Worm (Caenorhabditis elegans) whole organism, L2 larva: ENCODE measurements around the gene bath-20.

ENCODE experiments used
- C34F6.9 ChIP-seq: fragments of 150-350 bp; optimal IDR thresholded peaks from 2 replicates; lab custom pipeline; 2014; ENCODE audit warnings: missing biosample characterization, missing genetic modification characterization
- F13H6.1 ChIP-seq: sonication (generic microtip); optimal IDR thresholded peaks from 2 replicates; lab custom pipeline; 2016; ENCODE audit warnings: missing genetic modification characterization, missing compliant biosample characterization
- R02D3.7 ChIP-seq: fragments of 150-350 bp; optimal IDR thresholded peaks from 2 replicates; lab custom pipeline; 2014; ENCODE audit warnings: missing biosample characterization, missing genetic modification characterization
- ZK546.5 ChIP-seq: sonication (generic microtip); optimal IDR thresholded peaks from 2 replicates; lab custom pipeline; 2017; ENCODE audit warnings: missing biosample characterization, missing genetic modification characterization
- alr-1 ChIP-seq: fragments of 150-350 bp; optimal IDR thresholded peaks from 2 replicates; lab custom pipeline; 2014; ENCODE audit warnings: missing biosample characterization, missing genetic modification characterization
- ama-1 ChIP-seq: fragments of 150-350 bp; optimal IDR thresholded peaks from 2 replicates; lab custom pipeline; 2018; ENCODE audit warnings: inconsistent platforms
- ceh-16 ChIP-seq: fragments of 150-350 bp; optimal IDR thresholded peaks from 2 replicates; lab custom pipeline; 2014; ENCODE audit warnings: missing biosample characterization, missing genetic modification characterization
- dmd-4 ChIP-seq: sonication (generic microtip); optimal IDR thresholded peaks from 2 replicates; lab custom pipeline; 2017; ENCODE audit warnings: missing biosample characterization, missing genetic modification characterization
- egl-27 ChIP-seq: sonication (generic microtip); optimal IDR thresholded peaks from 3 replicates; lab custom pipeline; 2017; ENCODE audit warnings: missing biosample characterization, missing genetic modification reagents, missing genetic modification characterization
- lin-11 ChIP-seq: fragments of 150-350 bp; sonication (generic microtip); optimal IDR thresholded peaks from 2 replicates; lab custom pipeline; 2014; ENCODE audit warnings: missing biosample characterization, missing genetic modification characterization, inconsistent platforms, mixed read lengths
- lin-13 ChIP-seq: fragments of 150-350 bp; optimal IDR thresholded peaks from 2 replicates; lab custom pipeline; 2014; ENCODE audit warnings: missing biosample characterization, missing genetic modification reagents, missing genetic modification characterization
- lsy-2 ChIP-seq, 2 experiments: fragments of 150-350 bp in 1 of 2; sonication (generic microtip) in 1 of 2; optimal IDR thresholded peaks; 2 replicates each; lab custom pipeline; 2014 to 2017; ENCODE audit warnings: missing biosample characterization in 2 of 2, missing genetic modification characterization in 2 of 2
- mab-5 ChIP-seq: fragments of 150-350 bp; optimal IDR thresholded peaks from 2 replicates; lab custom pipeline; 2014; ENCODE audit warnings: missing biosample characterization, missing genetic modification characterization
- mbf-1 ChIP-seq: sonication (generic microtip); optimal IDR thresholded peaks from 2 replicates; lab custom pipeline; 2017; ENCODE audit warnings: missing biosample characterization, missing genetic modification characterization
- mdl-1 ChIP-seq, 2 experiments: fragments of 150-350 bp in 1 of 2; sonication (generic microtip) in 1 of 2; optimal IDR thresholded peaks; 2 replicates each; lab custom pipeline; 2017; ENCODE audit warnings: missing biosample characterization in 2 of 2, missing genetic modification characterization in 2 of 2
- nhr-10 ChIP-seq: sonication (generic microtip); optimal IDR thresholded peaks from 2 replicates; lab custom pipeline; 2017; ENCODE audit warnings: missing biosample characterization, missing genetic modification characterization
- nhr-12 ChIP-seq: fragments of 150-350 bp; optimal IDR thresholded peaks from 2 replicates; lab custom pipeline; 2014; ENCODE audit warnings: missing biosample characterization, missing genetic modification characterization
- nhr-129 ChIP-seq: fragments of 150-350 bp; optimal IDR thresholded peaks from 2 replicates; lab custom pipeline; 2014; ENCODE audit warnings: missing biosample characterization, missing genetic modification characterization
- nhr-23 ChIP-seq: fragments of 150-350 bp; optimal IDR thresholded peaks from 2 replicates; lab custom pipeline; 2014; ENCODE audit warnings: missing biosample characterization, missing genetic modification reagents, missing genetic modification characterization
- nhr-237 ChIP-seq: fragments of 150-350 bp; optimal IDR thresholded peaks from 2 replicates; lab custom pipeline; 2014; ENCODE audit warnings: missing biosample characterization, missing genetic modification characterization
- nhr-25 ChIP-seq: fragments of 150-350 bp; sonication (generic microtip); optimal IDR thresholded peaks from 3 replicates; lab custom pipeline; 2014; ENCODE audit warnings: missing biosample characterization, missing genetic modification characterization
- nhr-6 ChIP-seq: fragments of 150-350 bp; optimal IDR thresholded peaks from 2 replicates; lab custom pipeline; 2014; ENCODE audit warnings: missing biosample characterization, missing genetic modification characterization
- nhr-77 ChIP-seq: fragments of 150-350 bp; optimal IDR thresholded peaks from 2 replicates; lab custom pipeline; 2014; ENCODE audit warnings: missing biosample characterization, missing genetic modification characterization
- sem-4 ChIP-seq: fragments of 150-350 bp; optimal IDR thresholded peaks from 2 replicates; lab custom pipeline; 2014; ENCODE audit warnings: missing biosample characterization, missing genetic modification reagents, missing genetic modification characterization
- skn-1 ChIP-seq: sonication (generic microtip); optimal IDR thresholded peaks from 2 replicates; lab custom pipeline; 2017; ENCODE audit warnings: missing biosample characterization, missing genetic modification characterization
- sma-3 ChIP-seq: sonication (generic microtip); optimal IDR thresholded peaks from 2 replicates; lab custom pipeline; 2016; ENCODE audit warnings: missing genetic modification reagents, missing genetic modification characterization, missing compliant biosample characterization
- sma-9 ChIP-seq, 2 experiments: fragments of 150-350 bp in 1 of 2; sonication (generic microtip) in 1 of 2; optimal IDR thresholded peaks; 2 replicates each; lab custom pipeline; 2014 to 2016; ENCODE audit warnings: missing genetic modification characterization in 2 of 2, mild to moderate bottlenecking in 1 of 2, missing biosample characterization in 1 of 2, missing compliant biosample characterization in 1 of 2, missing genetic modification reagents in 1 of 2, moderate library complexity in 1 of 2
- snpc-4 ChIP-seq: fragments of 150-350 bp; optimal IDR thresholded peaks from 2 replicates; lab custom pipeline; 2014; ENCODE audit warnings: missing biosample characterization, missing genetic modification characterization
- unc-39 ChIP-seq: fragments of 150-350 bp; optimal IDR thresholded peaks from 2 replicates; lab custom pipeline; 2014; ENCODE audit warnings: missing biosample characterization, missing genetic modification characterization
- unc-55 ChIP-seq: fragments of 150-350 bp; sonication (generic microtip); optimal IDR thresholded peaks from 3 replicates; lab custom pipeline; 2014; ENCODE audit warnings: missing biosample characterization, missing genetic modification reagents, missing genetic modification characterization
- zag-1 ChIP-seq: fragments of 150-350 bp; optimal IDR thresholded peaks from 2 replicates; lab custom pipeline; 2014; ENCODE audit warnings: missing biosample characterization, missing genetic modification characterization
- ztf-1 ChIP-seq: fragments of 200-800 bp; sonication (Bioruptor generic); conservative IDR thresholded peaks from 2 replicates; pipeline ENCODE4 v1.3.6; 2022; ENCODE audit warnings: missing genetic modification characterization, missing compliant biosample characterization

The bath-20 gene

DNA sequence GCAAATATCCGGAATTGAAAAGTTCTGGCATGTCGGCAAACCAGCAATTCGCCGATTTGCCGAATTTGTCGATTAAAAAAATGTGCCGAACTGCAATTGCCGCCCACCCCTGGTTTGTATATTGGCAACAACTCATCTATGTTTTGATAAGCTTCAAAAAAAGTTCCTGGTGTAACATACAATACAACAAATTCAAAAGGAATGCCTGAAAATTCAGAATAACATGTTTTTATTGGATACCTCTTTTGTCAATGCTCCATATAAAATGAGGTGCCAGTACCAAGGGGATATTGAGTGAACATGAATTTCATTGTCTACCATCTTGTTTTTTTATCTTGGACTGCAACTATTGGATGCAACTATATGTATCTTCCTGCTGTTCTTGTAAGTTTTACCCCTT is 38.9 kb upstream of the bath-20 start, which contains the start of gene T16A1.4:
TSS of gene T16A1.4 (plus strand) at position 301 of the 400 bp plus-strand sequence.
- TF ChIP-seq sma-3 (GFP tag; lab: Kevin White, UChicago): no peak
- TF ChIP-seq zag-1 (tag; lab: Kevin White, UChicago): no peak
- no peak for TF ChIP-seq R02D3.7 (tag; lab: Kevin White, UChicago)
- no peak for TF ChIP-seq ztf-1 (GFP tag; lab: Robert Waterston, UW)
- no peak for TF ChIP-seq F13H6.1 (tag; lab: Kevin White, UChicago)
- no peak for TF ChIP-seq ama-1 (lab: Kevin White, UChicago)
- no peak for TF ChIP-seq mab-5 (tag; lab: Kevin White, UChicago)
- no peak for TF ChIP-seq mbf-1 (tag; lab: Kevin White, UChicago)
- no peak for TF ChIP-seq skn-1 (tag; lab: Kevin White, UChicago)
- TF ChIP-seq nhr-6 (tag; lab: Kevin White, UChicago): no peak

ce11 chrII:2080425-2080824 is 38.1 kb upstream of the bath-20 start, which contains the start of gene F07E5.9:
F07E5.9 (minus strand) TSS chrII:2080525.
- TF ChIP-seq nhr-237 (tag; lab: Kevin White, UChicago): no peak
- no peak for TF ChIP-seq nhr-10
- TF ChIP-seq snpc-4 (tag; lab: Kevin White, UChicago): no peak
- no peak for TF ChIP-seq unc-55 (GFP tag; lab: Kevin White, UChicago)
- TF ChIP-seq ceh-16 (tag; lab: Kevin White, UChicago): no peak
- TF ChIP-seq R02D3.7 (tag; lab: Kevin White, UChicago): no peak
- TF ChIP-seq, all 48 proteins: peak for 0

- TF ChIP-seq sma-9 (GFP tag; optimal IDR thresholded peaks at IDR 0.05; lab: Kevin White, UChicago) (no peak), sma-9 (tag; optimal IDR thresholded peaks at IDR 0.05; lab: Kevin White, UChicago) (no peak), nhr-6 (tag; lab: Kevin White, UChicago) (no peak), mdl-1 (tag; optimal IDR thresholded peaks at IDR 0.05; lab: Kevin White, UChicago) (no peak), ztf-1 (GFP tag; lab: Robert Waterston, UW) (no peak), unc-39 (tag; lab: Kevin White, UChicago) (no peak), mbf-1 (tag; lab: Kevin White, UChicago) (no peak), ceh-16 (tag; lab: Kevin White, UChicago) (no peak), mab-5 (tag; lab: Kevin White, UChicago) (no peak), sma-3 (GFP tag; lab: Kevin White, UChicago) (no peak), ZK546.5 (no peak), lsy-2 (tag; optimal IDR thresholded peaks at IDR 0.05; lab: Kevin White, UChicago) (no peak), nhr-10 (no peak), nhr-129 (tag; lab: Kevin White, UChicago) (no peak), dmd-4 (tag; lab: Kevin White, UChicago) (no peak), nhr-23 (tag; lab: Kevin White, UChicago) (no peak)
Measured at ce11 chrII:2076467-2076866, 34.1 kb upstream of the bath-20 start.

DNA sequence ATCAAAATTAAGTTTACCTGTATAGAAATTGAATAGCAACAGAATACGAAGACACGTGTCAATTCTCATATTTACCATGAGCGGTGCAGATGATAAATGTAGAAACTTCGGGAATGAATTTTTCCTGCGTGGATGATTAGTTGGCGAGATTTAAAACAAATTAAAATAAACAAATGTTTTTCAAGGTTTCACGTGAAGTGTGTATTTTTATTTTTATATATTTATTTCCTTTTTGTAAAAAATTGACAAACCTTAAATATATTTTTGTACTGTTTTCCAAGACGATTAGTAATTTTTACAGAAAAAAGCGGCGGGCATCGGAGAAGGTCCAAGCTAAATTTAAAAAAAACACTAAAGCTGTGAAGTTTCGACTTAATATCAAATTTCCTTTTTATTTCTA is 33.2 kb upstream of the bath-20 start, which contains the start of gene F07E5.8:
TSS of gene F07E5.8 (minus strand) at position 101 of the 400 bp plus-strand sequence.
- TF ChIP-seq nhr-12 (tag; lab: Kevin White, UChicago): no peak
- TF ChIP-seq lin-11: no peak
- TF ChIP-seq nhr-6 (tag; lab: Kevin White, UChicago): no peak
- no peak for TF ChIP-seq nhr-129 (tag; lab: Kevin White, UChicago)
- TF ChIP-seq nhr-10: no peak
- TF ChIP-seq nhr-237 (tag; lab: Kevin White, UChicago): no peak
- TF ChIP-seq lin-13 (GFP tag; lab: Kevin White, UChicago): no peak
- TF ChIP-seq nhr-77: no peak

DNA sequence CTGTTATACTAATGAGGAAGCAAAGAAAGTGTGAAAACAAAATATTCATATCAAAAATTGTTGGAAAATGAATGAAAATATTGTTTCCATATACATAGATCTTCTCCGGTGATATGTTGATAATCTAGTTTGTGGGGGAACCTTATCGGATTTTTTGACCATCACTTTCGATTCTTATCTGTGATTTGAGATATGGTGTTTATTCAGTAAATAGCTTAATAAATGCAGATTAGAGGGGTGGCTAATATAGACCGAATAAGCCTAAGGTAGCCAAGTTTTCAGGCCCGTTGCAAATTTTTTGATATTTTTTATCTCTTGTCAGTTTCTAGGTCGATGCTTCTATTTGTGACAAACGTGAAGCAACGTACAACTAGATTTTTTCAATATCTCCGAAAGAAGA is 29.1 kb upstream of the bath-20 start, which contains the start of gene F07E5.7:
TSS of gene F07E5.7 (minus strand) at position 101 of the 400 bp plus-strand sequence.
- TF ChIP-seq sem-4 (tag; lab: Kevin White, UChicago) (no peak), nhr-237 (tag; lab: Kevin White, UChicago) (no peak), nhr-10 (no peak), ama-1 (lab: Kevin White, UChicago) (no peak), nhr-12 (tag; lab: Kevin White, UChicago) (no peak), unc-39 (tag; lab: Kevin White, UChicago) (no peak), alr-1 (tag; lab: Kevin White, UChicago) (no peak), ceh-16 (tag; lab: Kevin White, UChicago) (no peak), egl-27 (tag; lab: Kevin White, UChicago) (no peak), zag-1 (tag; lab: Kevin White, UChicago) (no peak), nhr-23 (tag; lab: Kevin White, UChicago) (no peak), nhr-25 (tag; lab: Kevin White, UChicago) (no peak), sma-9 (GFP tag; optimal IDR thresholded peaks at IDR 0.05; lab: Kevin White, UChicago) (no peak), sma-9 (tag; optimal IDR thresholded peaks at IDR 0.05; lab: Kevin White, UChicago) (no peak), snpc-4 (tag; lab: Kevin White, UChicago) (no peak), C34F6.9 (no peak), lin-13 (GFP tag; lab: Kevin White, UChicago) (no peak)
